Worm (Caenorhabditis elegans) whole organism, mixed stage, embryonic: ENCODE measurements around the gene ZK105.12.
"Not testable (repeated sequence)": the region's sequence is repeated elsewhere in the genome, so short reads cannot be mapped to it uniquely, and the experiment has no call there.

ENCODE experiments used
- M03D4.4 ChIP-seq: sonication (generic microtip); optimal IDR thresholded peaks from 2 replicates; lab custom pipeline; 2017; ENCODE audit warnings: mild to moderate bottlenecking, missing genetic modification characterization, missing compliant biosample characterization
- bed-3 ChIP-seq: fragments of 200-800 bp; sonication (Bioruptor generic); optimal IDR thresholded peaks from 3 replicates; lab custom pipeline; 2018; ENCODE audit warnings: mild to moderate bottlenecking, missing genetic modification characterization, moderate library complexity, missing compliant biosample characterization
- blmp-1 ChIP-seq: fragments of 150-350 bp; optimal IDR thresholded peaks from 2 replicates; lab custom pipeline; 2014; ENCODE audit warnings: missing biosample characterization, missing genetic modification characterization
- ceh-39 ChIP-seq: fragments of 150-350 bp; optimal IDR thresholded peaks from 2 replicates; lab custom pipeline; 2014; ENCODE audit warnings: missing biosample characterization, missing genetic modification characterization
- ceh-43 ChIP-seq: fragments of 200-800 bp; sonication (Bioruptor generic); optimal IDR thresholded peaks from 2 replicates; lab custom pipeline; 2018; ENCODE audit warnings: mild to moderate bottlenecking, missing genetic modification characterization, moderate library complexity, missing compliant biosample characterization
- ceh-83 ChIP-seq: fragments of 200-800 bp; sonication (Bioruptor generic); optimal IDR thresholded peaks from 2 replicates; lab custom pipeline; 2018; ENCODE audit warnings: mild to moderate bottlenecking, missing genetic modification characterization, missing compliant biosample characterization
- ces-1 ChIP-seq: fragments of 150-350 bp; optimal IDR thresholded peaks from 2 replicates; lab custom pipeline; 2014; ENCODE audit warnings: missing biosample characterization, missing genetic modification reagents, missing genetic modification characterization
- cnd-1 ChIP-seq: fragments of 200-800 bp; sonication (Bioruptor generic); optimal IDR thresholded peaks from 2 replicates; lab custom pipeline; 2018; ENCODE audit warnings: mild to moderate bottlenecking, missing genetic modification characterization, missing compliant biosample characterization
- drap-1 ChIP-seq: fragments of 200-800 bp; sonication (Bioruptor generic); optimal IDR thresholded peaks from 3 replicates; lab custom pipeline; 2018; ENCODE audit warnings: mild to moderate bottlenecking, missing genetic modification characterization, missing compliant biosample characterization
- elt-1 ChIP-seq: sonication (generic microtip); optimal IDR thresholded peaks from 2 replicates; lab custom pipeline; 2017; ENCODE audit warnings: missing genetic modification characterization, mild to moderate bottlenecking, missing compliant biosample characterization, antibody characterized with exemption, moderate library complexity, borderline replicate concordance; ENCODE audit not compliant: insufficient read depth
- elt-3 ChIP-seq: fragments of 150-350 bp; optimal IDR thresholded peaks from 2 replicates; lab custom pipeline; 2014; ENCODE audit warnings: missing biosample characterization, missing genetic modification characterization
- flh-1 ChIP-seq: fragments of 200-800 bp; sonication (Bioruptor generic); optimal IDR thresholded peaks from 2 replicates; lab custom pipeline; 2018; ENCODE audit warnings: mild to moderate bottlenecking, missing genetic modification characterization, moderate library complexity, missing compliant biosample characterization
- ham-2 ChIP-seq: fragments of 200-800 bp; sonication (Bioruptor generic); optimal IDR thresholded peaks from 2 replicates; lab custom pipeline; 2018; ENCODE audit warnings: mild to moderate bottlenecking, missing genetic modification characterization, missing compliant biosample characterization
- hlh-1 ChIP-seq: fragments of 150-350 bp; optimal IDR thresholded peaks from 2 replicates; lab custom pipeline; 2014; ENCODE audit warnings: missing biosample characterization, missing genetic modification reagents, missing genetic modification characterization
- lin-13 ChIP-seq: fragments of 150-350 bp; optimal IDR thresholded peaks from 2 replicates; lab custom pipeline; 2014; ENCODE audit warnings: missing biosample characterization, missing genetic modification characterization
- lin-32 ChIP-seq: fragments of 200-800 bp; sonication (Bioruptor generic); optimal IDR thresholded peaks from 2 replicates; lab custom pipeline; 2018; ENCODE audit warnings: mild to moderate bottlenecking, missing genetic modification characterization, missing compliant biosample characterization
- lsy-2 ChIP-seq: fragments of 150-350 bp; optimal IDR thresholded peaks from 2 replicates; lab custom pipeline; 2014; ENCODE audit warnings: missing biosample characterization, missing genetic modification characterization
- mab-5 ChIP-seq: fragments of 150-350 bp; optimal IDR thresholded peaks from 2 replicates; lab custom pipeline; 2014; ENCODE audit warnings: missing biosample characterization, missing genetic modification characterization
- mep-1 ChIP-seq: fragments of 150-350 bp; optimal IDR thresholded peaks from 2 replicates; lab custom pipeline; 2017; ENCODE audit warnings: missing biosample characterization, missing genetic modification reagents, missing genetic modification characterization, inconsistent platforms
- mls-2 ChIP-seq: sonication (generic microtip); optimal IDR thresholded peaks from 2 replicates; lab custom pipeline; 2016; ENCODE audit warnings: mild to moderate bottlenecking, missing genetic modification characterization, moderate library complexity, missing compliant biosample characterization
- nhr-12 ChIP-seq: fragments of 150-350 bp; optimal IDR thresholded peaks from 2 replicates; lab custom pipeline; 2014; ENCODE audit warnings: missing biosample characterization, missing genetic modification characterization
- nhr-2 ChIP-seq: fragments of 150-350 bp; optimal IDR thresholded peaks from 2 replicates; lab custom pipeline; 2014; ENCODE audit warnings: missing biosample characterization, missing genetic modification characterization
- nhr-237 ChIP-seq: fragments of 150-350 bp; optimal IDR thresholded peaks from 2 replicates; lab custom pipeline; 2014; ENCODE audit warnings: missing biosample characterization, missing genetic modification characterization
- nhr-28 ChIP-seq: fragments of 150-350 bp; optimal IDR thresholded peaks from 2 replicates; lab custom pipeline; 2014; ENCODE audit warnings: missing biosample characterization, missing genetic modification characterization
- pha-4 ChIP-seq: fragments of 150-350 bp; optimal IDR thresholded peaks from 2 replicates; lab custom pipeline; 2018; ENCODE audit warnings: missing biosample characterization, missing genetic modification reagents, missing genetic modification characterization
- sem-2 ChIP-seq: fragments of 200-800 bp; sonication (Bioruptor generic); optimal IDR thresholded peaks from 2 replicates; lab custom pipeline; 2018; ENCODE audit warnings: mild to moderate bottlenecking, missing genetic modification characterization, missing compliant biosample characterization
- snpc-4 ChIP-seq: fragments of 150-350 bp; optimal IDR thresholded peaks from 2 replicates; lab custom pipeline; 2014; ENCODE audit warnings: missing biosample characterization, missing genetic modification characterization
- tbx-8 ChIP-seq: fragments of 200-800 bp; sonication (Bioruptor generic); optimal IDR thresholded peaks from 2 replicates; lab custom pipeline; 2018; ENCODE audit warnings: mild to moderate bottlenecking, missing genetic modification characterization, moderate library complexity, missing compliant biosample characterization
- unc-120 ChIP-seq: sonication (generic microtip); optimal IDR thresholded peaks from 2 replicates; lab custom pipeline; 2017; ENCODE audit warnings: missing genetic modification characterization, missing compliant biosample characterization; ENCODE audit not compliant: poor library complexity, severe bottlenecking
- unc-39 ChIP-seq: fragments of 150-350 bp; optimal IDR thresholded peaks from 2 replicates; lab custom pipeline; 2014; ENCODE audit warnings: missing biosample characterization, missing genetic modification characterization
- zip-8 ChIP-seq: fragments of 150-350 bp; optimal IDR thresholded peaks from 2 replicates; lab custom pipeline; 2014; ENCODE audit warnings: missing biosample characterization, missing genetic modification characterization
- ztf-11 ChIP-seq: fragments of 150-350 bp; optimal IDR thresholded peaks from 2 replicates; lab custom pipeline; 2014; ENCODE audit warnings: missing biosample characterization, missing genetic modification characterization

Gene ZK105.12

DNA sequence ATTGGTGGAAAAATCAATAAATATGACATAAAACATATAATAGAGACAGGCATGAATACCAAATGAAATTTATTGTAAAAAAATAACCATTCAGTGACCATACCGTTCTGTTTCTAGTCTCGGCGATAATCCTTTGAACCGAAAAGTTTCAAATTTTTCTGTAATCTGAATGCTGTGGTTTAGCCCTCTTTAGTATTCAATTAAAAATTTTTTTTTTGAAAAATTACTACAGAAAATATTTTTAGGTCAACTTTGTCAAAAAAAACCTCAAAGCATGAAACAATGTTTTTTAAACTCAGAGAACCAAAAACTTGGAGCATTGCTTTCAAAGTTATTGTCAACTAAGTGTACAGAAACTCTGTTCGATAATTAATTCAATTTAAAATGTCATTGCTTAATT, 7.4 kb downstream of the ZK105.12 start, which contains the start of gene ZK105.11:
Gene ZK105.11 (minus strand): TSS at position 101 of the 400 bp plus-strand sequence.
- TF ChIP-seq pha-4 (tag; lab: Kevin White, UChicago) (no peak), zip-8 (tag; lab: Kevin White, UChicago) (no peak), lin-32 (no peak), ceh-43 (GFP tag; lab: Kevin White, UChicago) (no peak), flh-1 (GFP tag; lab: Kevin White, UChicago) (no peak), elt-1 (tag; lab: Kevin White, UChicago) (no peak), ceh-83 (no peak)

DNA sequence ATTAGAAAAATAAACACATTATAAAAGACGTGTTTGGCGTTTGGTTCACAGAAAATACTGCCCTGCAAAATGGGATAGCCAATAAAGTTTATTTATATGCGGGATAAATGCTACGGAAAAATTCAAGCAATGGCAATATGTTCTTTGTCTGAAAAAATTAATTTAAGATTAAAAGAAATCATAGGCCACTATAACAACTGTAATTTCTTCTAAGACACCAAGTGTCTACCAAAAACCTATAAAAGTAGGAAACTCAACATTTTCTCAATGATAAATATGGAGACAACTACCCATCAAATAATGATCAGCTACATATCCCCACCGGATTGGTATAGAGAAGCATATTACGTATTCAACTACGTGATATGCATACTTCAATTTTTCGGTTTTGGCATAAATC, 10.6 kb downstream of the ZK105.12 start, which contains the start of gene srw-3:
Gene srw-3 (plus strand): TSS at position 301 of the 400 bp plus-strand sequence.
- TF ChIP-seq ces-1 (no peak), blmp-1 (tag; lab: Kevin White, UChicago) (no peak), nhr-12 (tag; lab: Kevin White, UChicago) (no peak), M03D4.4 (tag; lab: Kevin White, UChicago) (no peak), lsy-2 (no peak), pha-4 (tag; lab: Kevin White, UChicago) (no peak), drap-1 (GFP tag; lab: Kevin White, UChicago) (no peak), flh-1 (GFP tag; lab: Kevin White, UChicago) (no peak), elt-1 (tag; lab: Kevin White, UChicago) (no peak), nhr-237 (tag; lab: Kevin White, UChicago) (no peak), ztf-11 (no peak), cnd-1 (tag; lab: Kevin White, UChicago) (no peak)

- not testable (repeated sequence) for TF ChIP-seq zip-8, nhr-2, hlh-1 (tag; lab: Kevin White, UChicago)
Measured at ce11 chrV:7703536-7703935, 12.4 kb downstream of the ZK105.12 start, which contains the start of gene srsx-40. Gene srsx-40 (minus strand): TSS chrV:7703636.

DNA sequence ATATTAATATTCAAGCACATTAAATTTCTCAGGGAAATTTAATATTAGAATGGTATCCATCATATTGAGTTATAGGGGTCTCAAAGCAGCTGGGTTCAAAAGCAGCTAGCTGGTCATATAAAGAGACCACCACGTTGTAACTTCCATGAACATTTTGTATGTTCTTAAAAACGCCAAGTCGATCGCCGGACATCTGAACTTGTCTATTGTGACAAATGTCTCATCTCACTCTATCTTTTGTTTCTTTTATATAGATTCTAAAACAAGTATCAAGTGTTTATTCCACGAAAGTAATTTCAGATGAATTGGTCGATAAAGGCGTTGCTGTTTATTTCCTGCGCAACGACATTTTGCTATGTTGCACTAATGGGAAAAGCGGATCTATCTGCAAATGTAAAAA, 19.1 kb downstream of the ZK105.12 start, which contains the start of gene ZK105.3:
Gene ZK105.3 (plus strand): TSS at position 301 of the 400 bp plus-strand sequence.
- no peak for TF ChIP-seq lin-13 (tag; lab: Kevin White, UChicago)
- TF ChIP-seq lin-32 = no peak
- no peak for TF ChIP-seq drap-1 (GFP tag; lab: Kevin White, UChicago)
- TF ChIP-seq pha-4 (tag; lab: Kevin White, UChicago) = no peak

DNA sequence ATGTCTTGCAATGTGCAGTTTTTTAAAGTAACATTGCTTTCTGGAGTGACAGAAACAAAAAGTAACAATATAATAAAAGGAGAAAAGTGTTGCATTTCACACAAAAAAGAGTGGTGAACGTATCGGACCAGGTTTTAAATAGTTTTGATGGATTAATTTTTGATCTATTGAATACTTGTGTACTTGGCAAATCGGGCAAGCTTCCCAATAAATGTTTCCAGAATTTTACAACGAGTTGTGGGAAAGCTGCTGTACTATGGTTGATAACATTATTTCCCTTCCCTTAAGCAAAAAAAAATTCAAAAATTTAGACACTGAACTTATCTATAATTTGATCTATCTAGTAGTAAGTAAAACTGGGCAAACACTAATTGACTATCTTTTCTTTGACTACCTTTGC, 22.5 kb downstream of the ZK105.12 start, which contains the start of gene C12D5.10:
Gene C12D5.10 (minus strand): TSS at position 101 of the 400 bp plus-strand sequence.
- TF ChIP-seq elt-3 (tag; lab: Kevin White, UChicago) = no peak
- TF ChIP-seq bed-3 (GFP tag; lab: Kevin White, UChicago) = no peak
- TF ChIP-seq mep-1 = no peak
- TF ChIP-seq lin-13 (tag; lab: Kevin White, UChicago) = no peak
- TF ChIP-seq pha-4 (tag; lab: Kevin White, UChicago) = no peak
- no peak for TF ChIP-seq ztf-11
- no peak for TF ChIP-seq unc-39 (tag; lab: Kevin White, UChicago)
- TF ChIP-seq ceh-39 (tag; lab: Kevin White, UChicago) = no peak
- no peak for TF ChIP-seq tbx-8 (GFP tag; lab: Kevin White, UChicago)
- no peak for TF ChIP-seq lsy-2
- no peak for TF ChIP-seq nhr-237 (tag; lab: Kevin White, UChicago)

ce11 chrV:7690637-7691036, 25.3 kb downstream of the ZK105.12 start:
- TF ChIP-seq M03D4.4 (tag; lab: Kevin White, UChicago) (no peak), tbx-8 (GFP tag; lab: Kevin White, UChicago) (no peak), ceh-83 (no peak), pha-4 (tag; lab: Kevin White, UChicago) (no peak), blmp-1 (tag; lab: Kevin White, UChicago) (no peak), lin-13 (tag; lab: Kevin White, UChicago) (no peak), snpc-4 (tag; lab: Kevin White, UChicago) (no peak), mab-5 (no peak), nhr-12 (tag; lab: Kevin White, UChicago) (no peak), sem-2 (GFP tag; lab: Kevin White, UChicago) (no peak), bed-3 (GFP tag; lab: Kevin White, UChicago) (no peak), nhr-28 (no peak), nhr-237 (tag; lab: Kevin White, UChicago) (no peak), ceh-43 (GFP tag; lab: Kevin White, UChicago) (no peak), unc-120 (no peak), nhr-2 (tag; lab: Kevin White, UChicago) (no peak), mls-2 (tag; lab: Kevin White, UChicago) (no peak), ham-2 (GFP tag; lab: Kevin White, UChicago) (no peak), mep-1 (no peak)
